Worm (Caenorhabditis elegans) whole organism, mixed stage, embryonic: Measurements from ENCODE around the gene Y94A7B.11.

Source experiments
- blmp-1 ChIP-seq: fragments of 150-350 bp; optimal IDR thresholded peaks from 2 replicates; lab custom pipeline; 2014; ENCODE audit warnings: missing biosample characterization, missing genetic modification characterization
- snpc-4 ChIP-seq: fragments of 150-350 bp; optimal IDR thresholded peaks from 2 replicates; lab custom pipeline; 2014; ENCODE audit warnings: missing biosample characterization, missing genetic modification characterization

ce11 chrV:17800538-17800937, 1.9 kb downstream of the Y94A7B.11 start, which contains the start of gene srh-287:
- TF ChIP-seq blmp-1 (tag; lab: Kevin White, UChicago): no peak
- TF ChIP-seq snpc-4 (tag; lab: Kevin White, UChicago): no peak
